Worm (Caenorhabditis elegans): ENCODE data around the gene ifb-2.

Gene ifb-2

ce11 chrII:5710835-5711234 lies 39.2 kb upstream of the ifb-2 start:
- no peak for TF ChIP-seq hlh-8 (tag; optimal IDR thresholded peaks at IDR 0.05)
- TF ChIP-seq ceh-6 (GFP tag; optimal IDR thresholded peaks at IDR 0.05) = no peak
- TF ChIP-seq C38D4.7 (GFP tag; optimal IDR thresholded peaks at IDR 0.05) = no peak
- no peak for TF ChIP-seq ceh-30 (tag; optimal IDR thresholded peaks at IDR 0.05)
- TF ChIP-seq pros-1 (tag; optimal IDR thresholded peaks at IDR 0.05) = no peak
- no peak for TF ChIP-seq ceh-19 (GFP tag; optimal IDR thresholded peaks at IDR 0.05)
- no peak for TF ChIP-seq sox-2 (GFP tag; IDR thresholded peaks at IDR 0.05)
- no peak for TF ChIP-seq K02D7.2 (tag; optimal IDR thresholded peaks at IDR 0.05)
- TF ChIP-seq pha-4 (tag; optimal IDR thresholded peaks at IDR 0.05) = no peak
- no peak for TF ChIP-seq ceh-14 (tag; optimal IDR thresholded peaks at IDR 0.05)
- TF ChIP-seq ceh-34 (tag; optimal IDR thresholded peaks at IDR 0.05) = no peak
- no peak for TF ChIP-seq nfya-1 (tag; optimal IDR thresholded peaks at IDR 0.05)
- no peak for TF ChIP-seq ceh-18 (tag; optimal IDR thresholded peaks at IDR 0.05)
- TF ChIP-seq nhr-11 (tag; optimal IDR thresholded peaks at IDR 0.05) = no peak
- no peak for TF ChIP-seq lin-11 (tag; optimal IDR thresholded peaks at IDR 0.05)
- TF ChIP-seq pag-3 (tag; optimal IDR thresholded peaks at IDR 0.05; ENCODE audit: borderline replicate concordance) = no peak
- TF ChIP-seq ref-2 (tag; optimal IDR thresholded peaks at IDR 0.05) = no peak
- no peak for TF ChIP-seq mec-3 (tag; optimal IDR thresholded peaks at IDR 0.05; ENCODE audit: borderline replicate concordance)
- TF ChIP-seq pax-1 (tag; optimal IDR thresholded peaks at IDR 0.05) = no peak

- TF ChIP-seq ama-1 (optimal IDR thresholded peaks at IDR 0.05) (peak; percentile 80), hlh-6 (tag; optimal IDR thresholded peaks at IDR 0.05) (no peak)
These were observed 37.9 kb upstream of the ifb-2 start for ce11 chrII:5712126-5712525.

ce11 chrII:5714807-5715206 lies 35.2 kb upstream of the ifb-2 start, which contains the start of the genes tiar-1 and lelo-4:
Gene tiar-1 (minus strand): TSS chrII:5714823.
Gene lelo-4 (plus strand): TSS chrII:5714924.
- TF ChIP-seq fax-1 (tag; optimal IDR thresholded peaks at IDR 0.05) = no peak
- peak; percentile 2 for TF ChIP-seq ceh-2 (tag; optimal IDR thresholded peaks at IDR 0.05)
- TF ChIP-seq ceh-34 (tag; optimal IDR thresholded peaks at IDR 0.05) = peak; percentile 50
- TF ChIP-seq dve-1 (tag; optimal IDR thresholded peaks at IDR 0.05) = no peak
- peak; percentile 5 for TF ChIP-seq unc-55 (GFP tag; optimal IDR thresholded peaks at IDR 0.05)
- no peak for TF ChIP-seq odd-2 (tag; optimal IDR thresholded peaks at IDR 0.05)
- peak; percentile 50 for TF ChIP-seq nfya-1 (tag; optimal IDR thresholded peaks at IDR 0.05)
- TF ChIP-seq sdc-2 (tag; optimal IDR thresholded peaks at IDR 0.05) = no peak
- TF ChIP-seq C38D4.7 (GFP tag; optimal IDR thresholded peaks at IDR 0.05) = no peak
- TF ChIP-seq elt-2 (tag; optimal IDR thresholded peaks at IDR 0.05) = peak; percentile 52
- TF ChIP-seq ref-2 (tag; optimal IDR thresholded peaks at IDR 0.05) = no peak
- peak; percentile 59 for TF ChIP-seq ceh-31 (tag; optimal IDR thresholded peaks at IDR 0.05)

ce11 chrII:5715745-5716357 lies 34.1 kb upstream of the ifb-2 start, which contains the start of the genes C18A3.10 and C18A3.3:
Gene C18A3.10 (minus strand): TSS chrII:5715845.
Gene C18A3.3 (plus strand): TSS chrII:5716307.
- no peak for TF ChIP-seq fkh-6 (tag; optimal IDR thresholded peaks at IDR 0.05)
- TF ChIP-seq ceh-34 (tag; optimal IDR thresholded peaks at IDR 0.05) = no peak
- TF ChIP-seq ceh-9 (tag; optimal IDR thresholded peaks at IDR 0.05) = no peak
- no peak for TF ChIP-seq pag-3 (tag; optimal IDR thresholded peaks at IDR 0.05; ENCODE audit: borderline replicate concordance)

ce11 chrII:5717831-5718230 lies 32.2 kb upstream of the ifb-2 start, which contains the start of gene zipt-3:
Gene zipt-3 (plus strand): TSS chrII:5718131.
- TF ChIP-seq hlh-8 (tag; optimal IDR thresholded peaks at IDR 0.05) = no peak
- no peak for TF ChIP-seq pha-4 (tag; optimal IDR thresholded peaks at IDR 0.05)
- TF ChIP-seq pat-9 (tag; optimal IDR thresholded peaks at IDR 0.05) = no peak
- TF ChIP-seq nhr-232 (tag; optimal IDR thresholded peaks at IDR 0.05) = no peak
- no peak for TF ChIP-seq nhr-11 (tag; optimal IDR thresholded peaks at IDR 0.05)
- TF ChIP-seq ceh-45 (GFP tag; IDR thresholded peaks at IDR 0.05) = no peak
- no peak for TF ChIP-seq ama-1 (optimal IDR thresholded peaks at IDR 0.05)
- no peak for TF ChIP-seq lin-11 (tag; optimal IDR thresholded peaks at IDR 0.05)
- TF ChIP-seq C38D4.7 (GFP tag; optimal IDR thresholded peaks at IDR 0.05) = no peak
- TF ChIP-seq rnt-1 (tag; optimal IDR thresholded peaks at IDR 0.05) = no peak
- TF ChIP-seq ahr-1 (tag; optimal IDR thresholded peaks at IDR 0.05) = no peak
- no peak for TF ChIP-seq hlh-6 (tag; optimal IDR thresholded peaks at IDR 0.05)
- no peak for TF ChIP-seq mec-3 (tag; optimal IDR thresholded peaks at IDR 0.05; ENCODE audit: borderline replicate concordance)
- TF ChIP-seq fax-1 (tag; optimal IDR thresholded peaks at IDR 0.05) = no peak
- no peak for TF ChIP-seq ztf-16 (tag; optimal IDR thresholded peaks at IDR 0.05)
- no peak for TF ChIP-seq unc-42 (tag; optimal IDR thresholded peaks at IDR 0.05)
- no peak for TF ChIP-seq C08G9.2 (tag; optimal IDR thresholded peaks at IDR 0.05)
- no peak for TF ChIP-seq sox-2 (GFP tag; IDR thresholded peaks at IDR 0.05)
